Fruit fly (Drosophila melanogaster): ENCODE results near the gene CG15167.
A peak's percentile ranks its signal among the peaks of the same experiment; 100 is the strongest.

CG15167 gene

dm6 chr2L:18693877-18694723 is 46.1 kb upstream of the CG15167 start (continued):
- TF ChIP-seq ac (GFP tag; optimal IDR thresholded peaks at IDR 0.05): no peak
- TF ChIP-seq cad (GFP tag; optimal IDR thresholded peaks at IDR 0.05): no peak
- peak; percentile 16 for TF ChIP-seq CG3838 (GFP tag; optimal IDR thresholded peaks at IDR 0.05)
- TF ChIP-seq ERR (GFP tag; optimal IDR thresholded peaks at IDR 0.05): peak; percentile 58
- TF ChIP-seq MTF-1 (GFP tag; optimal IDR thresholded peaks at IDR 0.05; ENCODE audit: borderline replicate concordance): peak; percentile 46
- TF ChIP-seq CG4820 (GFP tag; optimal IDR thresholded peaks at IDR 0.05): peak; percentile 39
- peak; percentile 70 for TF ChIP-seq CG43689 (GFP tag; IDR thresholded peaks at IDR 0.05)
- TF ChIP-seq btn (GFP tag; optimal IDR thresholded peaks at IDR 0.05): peak; percentile 12
- no peak for TF ChIP-seq tll (GFP tag; optimal IDR thresholded peaks at IDR 0.05)
- no peak for TF ChIP-seq fd64A (GFP tag; optimal IDR thresholded peaks at IDR 0.05)
- TF ChIP-seq Atf3 (GFP tag; optimal IDR thresholded peaks at IDR 0.05): peak; percentile 9
- peak; percentile 42 for TF ChIP-seq CG10274 (GFP tag; optimal IDR thresholded peaks at IDR 0.05)
- no peak for TF ChIP-seq emc (GFP tag; optimal IDR thresholded peaks at IDR 0.05)
- no peak for TF ChIP-seq tup (GFP tag; optimal IDR thresholded peaks at IDR 0.05)
- peak; percentile 14 for TF ChIP-seq Mes4 (GFP tag; optimal IDR thresholded peaks at IDR 0.05)
- TF ChIP-seq CG12155 (GFP tag; optimal IDR thresholded peaks at IDR 0.05): peak; percentile 57
- TF ChIP-seq CG30020 (tag; optimal IDR thresholded peaks at IDR 0.05): no peak
- TF ChIP-seq CG10267 (tag; optimal IDR thresholded peaks at IDR 0.05): peak; percentile 5
- 0 out of 3 replicates have a peak, but pooled peaks have one; percentile 37 for TF ChIP-seq CG11093 (GFP tag; IDR thresholded peaks at IDR 0.05)
- no peak for TF ChIP-seq Lhr (GFP tag; optimal IDR thresholded peaks at IDR 0.05)
- no peak for TF ChIP-seq slou (GFP tag; optimal IDR thresholded peaks at IDR 0.05)
- TF ChIP-seq ewg (GFP tag; optimal IDR thresholded peaks at IDR 0.05): peak; percentile 6
- TF ChIP-seq CG18619 (GFP tag; optimal IDR thresholded peaks at IDR 0.05): peak; percentile 16
- TF ChIP-seq CG15696 (tag; optimal IDR thresholded peaks at IDR 0.05): no peak
- TF ChIP-seq CG12104 (GFP tag; optimal IDR thresholded peaks at IDR 0.05): no peak
- peak; percentile 2 for TF ChIP-seq CG9817 (tag; optimal IDR thresholded peaks at IDR 0.05)
- peak; percentile 12 for TF ChIP-seq YL-1 (GFP tag; optimal IDR thresholded peaks at IDR 0.05)
- peak; percentile 51 for TF ChIP-seq bab2 (GFP tag; optimal IDR thresholded peaks at IDR 0.05)
- no peak for TF ChIP-seq CG14965 (GFP tag; optimal IDR thresholded peaks at IDR 0.05; ENCODE audit: borderline replicate concordance)
- TF ChIP-seq tgo (GFP tag; IDR thresholded peaks at IDR 0.05): peak; percentile 67
- peak; percentile 22 for TF ChIP-seq CG4854 (GFP tag; optimal IDR thresholded peaks at IDR 0.05)
- peak; percentile 1 for TF ChIP-seq vfl (GFP tag; optimal IDR thresholded peaks at IDR 0.05)
- peak; percentile 9 for TF ChIP-seq CG11504 (tag; optimal IDR thresholded peaks at IDR 0.05)
- TF ChIP-seq CG6683 (GFP tag; optimal IDR thresholded peaks at IDR 0.05): no peak
- peak; percentile 73 for TF ChIP-seq slbo (GFP tag; IDR thresholded peaks at IDR 0.05)
- peak; percentile 80 for TF ChIP-seq Optix (GFP tag; IDR thresholded peaks at IDR 0.05)
- peak; percentile 45; the same call in 1 of the 3 replicates for TF ChIP-seq CG34422 (GFP tag; IDR thresholded peaks at IDR 0.05)
- TF ChIP-seq Aef1 (GFP tag; IDR thresholded peaks at IDR 0.05): peak; percentile 78
- no peak for TF ChIP-seq Stat92E (GFP tag; optimal IDR thresholded peaks at IDR 0.05)
- peak; percentile 89 for TF ChIP-seq Ets65A (GFP tag)
- TF ChIP-seq CG1024 (GFP tag; IDR thresholded peaks at IDR 0.05): 0 out of 2 replicates have a peak, but pooled peaks have one; percentile 36
- TF ChIP-seq CG9609 (GFP tag; optimal IDR thresholded peaks at IDR 0.05): peak; percentile 72
- peak; percentile 72 for TF ChIP-seq CG13296 (GFP tag; optimal IDR thresholded peaks at IDR 0.05)
- peak; percentile 9 for TF ChIP-seq nmo (GFP tag; optimal IDR thresholded peaks at IDR 0.05)
- no peak for TF ChIP-seq corto (GFP tag; optimal IDR thresholded peaks at IDR 0.05)
- TF ChIP-seq CG1603 (tag; optimal IDR thresholded peaks at IDR 0.05): peak; percentile 59
- peak; percentile 46 for TF ChIP-seq CG2678 (tag; optimal IDR thresholded peaks at IDR 0.05)
- TF ChIP-seq HLH54F (GFP tag; optimal IDR thresholded peaks at IDR 0.05): peak; percentile 53
